Worm (Caenorhabditis elegans) whole organism, young adult: Measurements from ENCODE around the gene patr-1.

Experiments used
- B0261.1 ChIP-seq: sonication (generic microtip); optimal IDR thresholded peaks from 2 replicates; lab custom pipeline; 2016; ENCODE audit warnings: mild to moderate bottlenecking, missing genetic modification characterization, moderate library complexity, missing compliant biosample characterization
- C17E4.6 ChIP-seq: fragments of 200-800 bp; sonication (Bioruptor generic); IDR thresholded peaks from 2 replicates; pipeline ENCODE4 v1.3.6; 2022; ENCODE audit warnings: missing genetic modification reagents, missing genetic modification characterization, missing compliant biosample characterization
- D2030.7 ChIP-seq: fragments of 200-800 bp; sonication (Bioruptor generic); IDR thresholded peaks from 2 replicates; pipeline ENCODE4 v1.3.6; 2022; ENCODE audit warnings: missing genetic modification reagents, missing genetic modification characterization, missing compliant biosample characterization
- F22D6.2 ChIP-seq: sonication (generic microtip); optimal IDR thresholded peaks from 2 replicates; lab custom pipeline; 2016; ENCODE audit warnings: mild to moderate bottlenecking, missing genetic modification characterization, missing compliant biosample characterization
- F37B4.10 ChIP-seq: fragments of 200-800 bp; sonication (Bioruptor generic); IDR thresholded peaks from 2 replicates; pipeline ENCODE4 v1.3.6; 2022; ENCODE audit warnings: missing genetic modification characterization, missing compliant biosample characterization
- F57A8.1 ChIP-seq: fragments of 200-800 bp; sonication (Bioruptor generic); optimal IDR thresholded peaks from 2 replicates; lab custom pipeline; 2018; ENCODE audit warnings: mild to moderate bottlenecking, missing genetic modification characterization, moderate library complexity, missing compliant biosample characterization
- T26A5.8 ChIP-seq: sonication (generic microtip); optimal IDR thresholded peaks from 2 replicates; lab custom pipeline; 2016; ENCODE audit warnings: missing genetic modification characterization, missing compliant biosample characterization
- Y53G8AR.9 ChIP-seq: fragments of 200-800 bp; sonication (Bioruptor generic); conservative IDR thresholded peaks from 2 replicates; pipeline ENCODE4 v1.3.6; 2022; ENCODE audit warnings: missing genetic modification reagents, missing genetic modification characterization, missing compliant biosample characterization
- Y56A3A.18 ChIP-seq: fragments of 200-800 bp; sonication (Bioruptor generic); IDR thresholded peaks from 2 replicates; pipeline ENCODE4 v1.3.6; 2022; ENCODE audit warnings: missing genetic modification reagents, missing genetic modification characterization, missing compliant biosample characterization
- Y67H2A.10 ChIP-seq: fragments of 200-800 bp; sonication (Bioruptor generic); conservative IDR thresholded peaks from 2 replicates; pipeline ENCODE4 v1.3.6; 2022; ENCODE audit warnings: missing genetic modification reagents, missing genetic modification characterization, missing compliant biosample characterization
- Y79H2A.3 ChIP-seq: fragments of 200-800 bp; sonication (Bioruptor generic); conservative IDR thresholded peaks from 2 replicates; pipeline ENCODE4 v1.3.6; 2022; ENCODE audit warnings: missing genetic modification reagents, missing genetic modification characterization, missing compliant biosample characterization
- ZK185.1 ChIP-seq: sonication (generic microtip); optimal IDR thresholded peaks from 2 replicates; lab custom pipeline; 2016; ENCODE audit warnings: mild to moderate bottlenecking, missing genetic modification characterization, missing compliant biosample characterization; ENCODE audit not compliant: poor library complexity, severe bottlenecking
- atf-7 ChIP-seq: sonication (generic microtip); optimal IDR thresholded peaks from 2 replicates; lab custom pipeline; 2017; ENCODE audit warnings: mild to moderate bottlenecking, missing genetic modification characterization, missing compliant biosample characterization
- ccch-3 ChIP-seq: fragments of 200-800 bp; sonication (Bioruptor generic); optimal IDR thresholded peaks from 2 replicates; lab custom pipeline; 2018; ENCODE audit warnings: mild to moderate bottlenecking, missing genetic modification characterization, missing compliant biosample characterization
- cebp-1 ChIP-seq, 2 experiments: fragments of 200-800 bp in 1 of 2; sonication (Bioruptor generic) in 1 of 2; sonication (generic microtip) in 1 of 2; IDR thresholded peaks in 1 of 2; optimal IDR thresholded peaks in 1 of 2; 2 replicates each; pipeline versions ENCODE4 v1.3.6 to Lab custom; 2017 to 2022; ENCODE audit warnings: missing compliant biosample characterization in 2 of 2, missing genetic modification characterization in 2 of 2, mild to moderate bottlenecking in 1 of 2, missing genetic modification reagents in 1 of 2, moderate library complexity in 1 of 2
- cebp-2 ChIP-seq: fragments of 200-800 bp; sonication (Bioruptor generic); IDR thresholded peaks from 2 replicates; pipeline ENCODE4 v1.3.6; 2022; ENCODE audit warnings: missing genetic modification characterization, missing compliant biosample characterization
- ceh-40 ChIP-seq: fragments of 200-800 bp; sonication (Bioruptor generic); IDR thresholded peaks from 2 replicates; pipeline ENCODE4 v1.3.6; 2022; ENCODE audit warnings: missing genetic modification characterization, missing compliant biosample characterization
- chd-7 ChIP-seq: sonication (generic microtip); optimal IDR thresholded peaks from 2 replicates; lab custom pipeline; 2016; ENCODE audit warnings: mild to moderate bottlenecking, missing genetic modification characterization, moderate library complexity, missing compliant biosample characterization
- dpl-1 ChIP-seq: fragments of 150-350 bp; optimal IDR thresholded peaks from 2 replicates; lab custom pipeline; 2014; ENCODE audit warnings: missing biosample characterization, missing genetic modification reagents, missing genetic modification characterization
- egl-44 ChIP-seq: fragments of 200-800 bp; sonication (Bioruptor generic); IDR thresholded peaks from 2 replicates; pipeline ENCODE4 v1.3.6; 2022; ENCODE audit warnings: missing genetic modification reagents, missing genetic modification characterization, missing compliant biosample characterization
- gei-17 ChIP-seq: fragments of 200-800 bp; sonication (Bioruptor generic); optimal IDR thresholded peaks from 2 replicates; lab custom pipeline; 2018; ENCODE audit warnings: mild to moderate bottlenecking, missing genetic modification characterization, missing compliant biosample characterization
- hmg-1.2 ChIP-seq: fragments of 200-800 bp; sonication (Bioruptor generic); IDR thresholded peaks from 2 replicates; pipeline ENCODE4 v1.3.6; 2022; ENCODE audit warnings: missing genetic modification reagents, missing genetic modification characterization, missing compliant biosample characterization
- hmg-20 ChIP-seq: fragments of 200-800 bp; sonication (Bioruptor generic); IDR thresholded peaks from 2 replicates; pipeline ENCODE4 v1.3.6; 2022; ENCODE audit warnings: missing genetic modification reagents, missing genetic modification characterization, missing compliant biosample characterization
- let-607 ChIP-seq, 2 experiments: fragments of 200-800 bp in 1 of 2; sonication (Bioruptor generic) in 1 of 2; sonication (generic microtip) in 1 of 2; optimal IDR thresholded peaks; 2 replicates each; lab custom pipeline; 2016 to 2018; ENCODE audit warnings: mild to moderate bottlenecking in 2 of 2, missing compliant biosample characterization in 2 of 2, missing genetic modification characterization in 2 of 2, moderate library complexity in 2 of 2, missing genotype in 1 of 2
- lin-26 ChIP-seq: fragments of 200-800 bp; sonication (Bioruptor generic); IDR thresholded peaks from 2 replicates; pipeline ENCODE4 v1.3.6; 2022; ENCODE audit warnings: missing genetic modification reagents, missing genetic modification characterization, missing compliant biosample characterization
- lin-54 ChIP-seq: fragments of 200-800 bp; sonication (Bioruptor generic); optimal IDR thresholded peaks from 2 replicates; lab custom pipeline; 2018; ENCODE audit warnings: mild to moderate bottlenecking, missing genetic modification characterization, missing compliant biosample characterization
- lsl-1 ChIP-seq: fragments of 200-800 bp; sonication (Bioruptor generic); optimal IDR thresholded peaks from 2 replicates; lab custom pipeline; 2018; ENCODE audit warnings: mild to moderate bottlenecking, missing genetic modification characterization, moderate library complexity, missing compliant biosample characterization
- madf-6 ChIP-seq: fragments of 200-800 bp; sonication (Bioruptor generic); IDR thresholded peaks from 2 replicates; pipeline ENCODE4 v1.3.6; 2022; ENCODE audit warnings: missing genetic modification reagents, missing genetic modification characterization, missing compliant biosample characterization
- madf-8 ChIP-seq: fragments of 200-800 bp; sonication (Bioruptor generic); conservative IDR thresholded peaks from 2 replicates; pipeline ENCODE4 v1.3.6; 2022; ENCODE audit warnings: missing genetic modification reagents, missing genetic modification characterization, missing compliant biosample characterization
- mel-28 ChIP-seq: sonication (generic microtip); optimal IDR thresholded peaks from 2 replicates; lab custom pipeline; 2016; ENCODE audit warnings: borderline replicate concordance, mild to moderate bottlenecking, missing genetic modification characterization, missing compliant biosample characterization
- mxl-1 ChIP-seq: sonication (generic microtip); optimal IDR thresholded peaks from 2 replicates; lab custom pipeline; 2016; ENCODE audit warnings: missing genetic modification characterization, missing compliant biosample characterization
- nfyb-1 ChIP-seq: fragments of 200-800 bp; sonication (Bioruptor generic); IDR thresholded peaks from 2 replicates; pipeline ENCODE4 v1.3.6; 2022; ENCODE audit warnings: missing genetic modification reagents, missing genetic modification characterization, missing compliant biosample characterization
- nhr-80 ChIP-seq: sonication (generic microtip); optimal IDR thresholded peaks from 2 replicates; lab custom pipeline; 2016; ENCODE audit warnings: missing genetic modification characterization, missing compliant biosample characterization
- nhr-90 ChIP-seq: sonication (generic microtip); optimal IDR thresholded peaks from 2 replicates; lab custom pipeline; 2016; ENCODE audit warnings: missing genotype, mild to moderate bottlenecking, missing genetic modification characterization, missing compliant biosample characterization
- rpc-1 ChIP-seq, 2 experiments: fragments of 150-350 bp in 1 of 2; sonication (generic microtip) in 1 of 2; optimal IDR thresholded peaks; 2 replicates each; lab custom pipeline; 2014 to 2018; ENCODE audit warnings: missing biosample characterization in 1 of 2, missing genetic modification characterization in 1 of 2, missing genetic modification reagents in 1 of 2, missing genotype in 1 of 2
- snpc-3.4 ChIP-seq: sonication (generic microtip); optimal IDR thresholded peaks from 2 replicates; lab custom pipeline; 2017; ENCODE audit warnings: missing genetic modification characterization, mild to moderate bottlenecking, missing compliant biosample characterization, antibody characterized with exemption, moderate library complexity, missing genotype, missing genetic modification reagents
- tlf-1 ChIP-seq: fragments of 200-800 bp; sonication (Bioruptor generic); optimal IDR thresholded peaks from 2 replicates; lab custom pipeline; 2018; ENCODE audit warnings: mild to moderate bottlenecking, missing genetic modification characterization, missing compliant biosample characterization
- zfh-2 ChIP-seq: fragments of 200-800 bp; sonication (Bioruptor generic); conservative IDR thresholded peaks from 2 replicates; pipeline ENCODE4 v1.3.6; 2022; ENCODE audit warnings: missing genetic modification reagents, missing genetic modification characterization, missing compliant biosample characterization
- zim-3 ChIP-seq: sonication (generic microtip); optimal IDR thresholded peaks from 2 replicates; lab custom pipeline; 2017; ENCODE audit warnings: mild to moderate bottlenecking, missing genetic modification characterization, moderate library complexity, missing compliant biosample characterization
- ztf-18 ChIP-seq: sonication (generic microtip); optimal IDR thresholded peaks from 2 replicates; lab custom pipeline; 2016; ENCODE audit warnings: missing genotype, mild to moderate bottlenecking, missing genetic modification characterization, missing compliant biosample characterization

The patr-1 gene

ce11 chrII:11756684-11757107, 21.0 kb downstream of the patr-1 start (continued):
- TF ChIP-seq C17E4.6 (GFP tag; lab: Robert Waterston, UW) (no peak), ceh-40 (GFP tag; lab: Robert Waterston, UW) (peak; percentile 73; the same call in 1 of the 2 replicates), Y53G8AR.9 (GFP tag; lab: Robert Waterston, UW) (0 out of 2 replicates have a peak, but pooled peaks have one; percentile 74), zim-3 (tag; lab: Kevin White, UChicago) (peak; percentile 61), F37B4.10 (GFP tag; lab: Robert Waterston, UW) (no peak), hmg-20 (GFP tag; lab: Robert Waterston, UW) (no peak), lin-54 (GFP tag; lab: Kevin White, UChicago) (peak; percentile 62), madf-6 (GFP tag; lab: Robert Waterston, UW) (0 out of 2 replicates have a peak, but pooled peaks have one; percentile 18), mxl-1 (tag; lab: Kevin White, UChicago) (peak; percentile 47), nhr-80 (tag; lab: Kevin White, UChicago) (peak; percentile 46), tlf-1 (peak; percentile 61), nfyb-1 (GFP tag; lab: Robert Waterston, UW) (peak; percentile 92), cebp-1 (GFP tag; IDR thresholded peaks at IDR 0.05; lab: Robert Waterston, UW) (0 out of 2 replicates have a peak, but pooled peaks have one; percentile 9), cebp-1 (tag; optimal IDR thresholded peaks at IDR 0.05; lab: Kevin White, UChicago) (peak; percentile 42), lin-26 (GFP tag; lab: Robert Waterston, UW) (peak; percentile 79), Y67H2A.10 (GFP tag; lab: Robert Waterston, UW) (no peak), T26A5.8 (tag; lab: Kevin White, UChicago) (no peak), hmg-1.2 (GFP tag; lab: Robert Waterston, UW) (0 out of 2 replicates have a peak, but pooled peaks have one; percentile 23), chd-7 (no peak), lsl-1 (GFP tag; lab: Kevin White, UChicago) (peak; percentile 44), madf-8 (GFP tag; lab: Robert Waterston, UW) (no peak), cebp-2 (no peak), mel-28 (no peak), zfh-2 (GFP tag; lab: Robert Waterston, UW) (peak; percentile 45; the same call in 1 of the 2 replicates), Y56A3A.18 (GFP tag; lab: Robert Waterston, UW) (peak; percentile 33; the same call in 1 of the 2 replicates), dpl-1 (GFP tag; lab: Kevin White, UChicago) (no peak), F22D6.2 (tag; lab: Kevin White, UChicago) (no peak), snpc-3.4 (peak; percentile 45), nhr-90 (tag; lab: Kevin White, UChicago) (peak; percentile 24), gei-17 (GFP tag; lab: Kevin White, UChicago) (peak; percentile 15), let-607 (tag; optimal IDR thresholded peaks at IDR 0.05; lab: Kevin White, UChicago) (peak in 1 of 2 experiments; percentile 65), ZK185.1 (tag; lab: Kevin White, UChicago) (peak; percentile 12), atf-7 (tag; lab: Kevin White, UChicago) (no peak), B0261.1 (tag; lab: Kevin White, UChicago) (no peak), ztf-18 (tag; lab: Kevin White, UChicago) (peak; percentile 59), D2030.7 (0 out of 2 replicates have a peak, but pooled peaks have one; percentile 11), egl-44 (GFP tag; lab: Robert Waterston, UW) (peak; percentile 33; the same call in 1 of the 2 replicates), F57A8.1 (GFP tag; lab: Kevin White, UChicago) (no peak), rpc-1 (optimal IDR thresholded peaks at IDR 0.05; lab: Kevin White, UChicago) (no peak), rpc-1 (tag; optimal IDR thresholded peaks at IDR 0.05; lab: Kevin White, UChicago) (no peak), Y79H2A.3 (GFP tag; lab: Robert Waterston, UW) (no peak), ccch-3 (no peak)
